Worm (Caenorhabditis elegans) whole organism, L4 larva: ENCODE measurements around the gene C28A5.6.
"Not testable (repeated sequence)": the region's sequence is repeated elsewhere in the genome, so short reads cannot be mapped to it uniquely, and the experiment has no call there.

Experiments
- D1046.2 ChIP-seq: fragments of 200-800 bp; sonication (Bioruptor generic); IDR thresholded peaks from 2 replicates; pipeline ENCODE4 v1.3.6; 2022; ENCODE audit warnings: missing genetic modification characterization, missing compliant biosample characterization
- F26F4.8 ChIP-seq: fragments of 200-800 bp; sonication (Bioruptor generic); conservative IDR thresholded peaks from 2 replicates; pipeline ENCODE4 v1.3.6; 2022; ENCODE audit warnings: missing genetic modification characterization, missing compliant biosample characterization
- F44E2.7 ChIP-seq: fragments of 200-800 bp; sonication (Bioruptor generic); IDR thresholded peaks from 2 replicates; pipeline ENCODE4 v2.1.2; 2022; ENCODE audit warnings: missing genetic modification characterization, missing compliant biosample characterization
- F49E8.2 ChIP-seq: sonication (generic microtip); optimal IDR thresholded peaks from 2 replicates; lab custom pipeline; 2016; ENCODE audit warnings: missing compliant biosample characterization, mild to moderate bottlenecking, missing genetic modification characterization, borderline replicate concordance
- T26A8.4 ChIP-seq: fragments of 200-800 bp; sonication (Bioruptor generic); IDR thresholded peaks from 2 replicates; pipeline ENCODE4 v1.3.6; 2022; ENCODE audit warnings: missing genetic modification characterization, missing compliant biosample characterization
- Y105C5A.15 ChIP-seq: fragments of 200-800 bp; sonication (Bioruptor generic); IDR thresholded peaks from 2 replicates; pipeline ENCODE4 v1.3.6; 2022; ENCODE audit warnings: missing genetic modification characterization, missing compliant biosample characterization
- Y48G9A.11 ChIP-seq: fragments of 200-800 bp; sonication (Bioruptor generic); IDR thresholded peaks from 2 replicates; pipeline ENCODE4 v1.3.6; 2022; ENCODE audit warnings: missing genetic modification reagents, missing genetic modification characterization, missing compliant biosample characterization
- Y75B8A.6 ChIP-seq: fragments of 200-800 bp; sonication (Bioruptor generic); IDR thresholded peaks from 2 replicates; pipeline ENCODE4 v1.3.6; 2022; ENCODE audit warnings: missing genetic modification reagents, missing genetic modification characterization, missing compliant biosample characterization
- ZK337.2 ChIP-seq: fragments of 200-800 bp; sonication (Bioruptor generic); IDR thresholded peaks from 2 replicates; pipeline ENCODE4 v1.3.6; 2022; ENCODE audit warnings: missing genetic modification reagents, missing genetic modification characterization, missing compliant biosample characterization
- arid-1 ChIP-seq: fragments of 200-800 bp; sonication (Bioruptor generic); conservative IDR thresholded peaks from 2 replicates; pipeline ENCODE4 v1.3.6; 2022; ENCODE audit warnings: missing genetic modification reagents, missing genetic modification characterization, missing compliant biosample characterization
- ceh-44 ChIP-seq: fragments of 200-800 bp; sonication (Bioruptor generic); IDR thresholded peaks from 2 replicates; pipeline ENCODE4 v1.3.6; 2022; ENCODE audit warnings: missing genetic modification reagents, missing genetic modification characterization, missing compliant biosample characterization
- ces-1 ChIP-seq: fragments of 150-350 bp; sonication (generic microtip); optimal IDR thresholded peaks from 4 replicates; lab custom pipeline; 2014; ENCODE audit warnings: missing biosample characterization, missing genetic modification reagents, missing genetic modification characterization
- ctbp-1 ChIP-seq: fragments of 200-800 bp; sonication (Bioruptor generic); IDR thresholded peaks from 2 replicates; pipeline ENCODE4 v1.3.6; 2022; ENCODE audit warnings: missing genetic modification reagents, missing genetic modification characterization, missing compliant biosample characterization
- daf-19 ChIP-seq: fragments of 200-800 bp; sonication (Bioruptor generic); conservative IDR thresholded peaks from 2 replicates; pipeline ENCODE4 v1.3.6; 2022; ENCODE audit warnings: missing genetic modification characterization, missing compliant biosample characterization
- dmd-6 ChIP-seq: fragments of 200-800 bp; sonication (Bioruptor generic); IDR thresholded peaks from 2 replicates; pipeline ENCODE4 v1.3.6; 2022; ENCODE audit warnings: missing genetic modification reagents, missing genetic modification characterization, missing compliant biosample characterization
- dmd-8 ChIP-seq: fragments of 200-800 bp; sonication (Bioruptor generic); IDR thresholded peaks from 2 replicates; pipeline ENCODE4 v1.3.6; 2022; ENCODE audit warnings: missing genetic modification characterization, missing compliant biosample characterization
- dmd-9 ChIP-seq: fragments of 200-800 bp; sonication (Bioruptor generic); IDR thresholded peaks from 2 replicates; pipeline ENCODE4 v1.3.6; 2022; ENCODE audit warnings: missing genetic modification reagents, missing genetic modification characterization, missing compliant biosample characterization
- dpl-1 ChIP-seq: fragments of 150-350 bp; optimal IDR thresholded peaks from 2 replicates; lab custom pipeline; 2014; ENCODE audit warnings: missing biosample characterization, missing genetic modification reagents, missing genetic modification characterization
- duxl-1 ChIP-seq: sonication (generic microtip); optimal IDR thresholded peaks from 2 replicates; lab custom pipeline; 2016; ENCODE audit warnings: mild to moderate bottlenecking, missing genetic modification characterization, moderate library complexity, missing compliant biosample characterization; ENCODE audit not compliant: poor library complexity
- egl-43 ChIP-seq: fragments of 200-800 bp; sonication (Bioruptor generic); IDR thresholded peaks from 2 replicates; pipeline ENCODE4 v1.3.6; 2022; ENCODE audit warnings: missing genetic modification reagents, missing genetic modification characterization, missing compliant biosample characterization
- hmg-1.1 ChIP-seq: fragments of 200-800 bp; sonication (Bioruptor generic); IDR thresholded peaks from 2 replicates; pipeline ENCODE4 v1.3.6; 2022; ENCODE audit warnings: missing genetic modification reagents, missing genetic modification characterization, missing compliant biosample characterization
- lim-7 ChIP-seq: fragments of 200-800 bp; sonication (Bioruptor generic); IDR thresholded peaks from 2 replicates; pipeline ENCODE4 v1.3.6; 2022; ENCODE audit warnings: missing genetic modification characterization, missing compliant biosample characterization
- lin-1 ChIP-seq: fragments of 200-800 bp; sonication (Bioruptor generic); IDR thresholded peaks from 2 replicates; pipeline ENCODE4 v1.3.6; 2022; ENCODE audit warnings: missing genetic modification reagents, missing genetic modification characterization, missing compliant biosample characterization
- lin-29 ChIP-seq: fragments of 200-800 bp; sonication (Bioruptor generic); IDR thresholded peaks from 2 replicates; pipeline ENCODE4 v1.3.6; 2022; ENCODE audit warnings: missing genetic modification reagents, missing genetic modification characterization, missing compliant biosample characterization
- lin-38 ChIP-seq: fragments of 200-800 bp; sonication (Bioruptor generic); IDR thresholded peaks from 2 replicates; pipeline ENCODE4 v1.3.6; 2022; ENCODE audit warnings: missing genetic modification reagents, missing genetic modification characterization, missing compliant biosample characterization
- madf-5 ChIP-seq, 2 experiments: fragments of 200-800 bp; sonication (Bioruptor generic); IDR thresholded peaks; 2 replicates each; pipeline ENCODE4 v1.3.6; 2022; ENCODE audit warnings: missing compliant biosample characterization in 2 of 2, missing genetic modification characterization in 2 of 2
- madf-9 ChIP-seq: fragments of 200-800 bp; sonication (Bioruptor generic); conservative IDR thresholded peaks from 2 replicates; pipeline ENCODE4 v1.3.6; 2022; ENCODE audit warnings: missing genetic modification reagents, missing genetic modification characterization, missing compliant biosample characterization
- mdt-29 ChIP-seq: fragments of 200-800 bp; sonication (Bioruptor generic); IDR thresholded peaks from 2 replicates; pipeline ENCODE4 v1.3.6; 2022; ENCODE audit warnings: missing genetic modification reagents, missing genetic modification characterization, missing compliant biosample characterization
- mes-2 ChIP-seq: sonication (generic microtip); optimal IDR thresholded peaks from 2 replicates; lab custom pipeline; 2016; ENCODE audit warnings: missing genotype, mild to moderate bottlenecking, missing genetic modification characterization, missing compliant biosample characterization; ENCODE audit not compliant: poor library complexity, severe bottlenecking
- mxl-2 ChIP-seq: fragments of 200-800 bp; sonication (Bioruptor generic); conservative IDR thresholded peaks from 2 replicates; pipeline ENCODE4 v1.3.6; 2022; ENCODE audit warnings: missing genetic modification reagents, missing genetic modification characterization, missing compliant biosample characterization
- nhr-111 ChIP-seq: fragments of 200-800 bp; sonication (Bioruptor generic); optimal IDR thresholded peaks from 2 replicates; lab custom pipeline; 2018; ENCODE audit warnings: mild to moderate bottlenecking, missing genetic modification characterization, missing compliant biosample characterization
- nhr-25 ChIP-seq: sonication (generic microtip); optimal IDR thresholded peaks from 2 replicates; lab custom pipeline; 2017; ENCODE audit warnings: missing genetic modification characterization, mild to moderate bottlenecking, missing compliant biosample characterization, antibody characterized with exemption, moderate library complexity, borderline replicate concordance; ENCODE audit not compliant: insufficient read depth
- nhr-41 ChIP-seq: fragments of 200-800 bp; sonication (Bioruptor generic); IDR thresholded peaks from 2 replicates; pipeline ENCODE4 v1.3.6; 2022; ENCODE audit warnings: missing genetic modification reagents, missing genetic modification characterization, missing compliant biosample characterization
- nhr-42 ChIP-seq: fragments of 200-800 bp; sonication (Bioruptor generic); IDR thresholded peaks from 2 replicates; pipeline ENCODE4 v1.3.6; 2022; ENCODE audit warnings: missing genetic modification characterization, missing compliant biosample characterization
- pha-4 ChIP-seq, 2 experiments: fragments of 150-350 bp in 1 of 2; fragments of 200-800 bp in 1 of 2; sonication (Bioruptor generic) in 1 of 2; IDR thresholded peaks in 1 of 2; optimal IDR thresholded peaks in 1 of 2; 2 replicates each; pipeline versions ENCODE4 v1.3.6 to Lab custom; 2014 to 2022; ENCODE audit warnings: missing genetic modification characterization in 2 of 2, missing genetic modification reagents in 2 of 2, missing biosample characterization in 1 of 2, missing compliant biosample characterization in 1 of 2
- php-3 ChIP-seq: fragments of 200-800 bp; sonication (Bioruptor generic); IDR thresholded peaks from 2 replicates; pipeline ENCODE4 v1.3.6; 2022; ENCODE audit warnings: missing genetic modification reagents, missing genetic modification characterization, missing compliant biosample characterization
- saeg-2 ChIP-seq: fragments of 200-800 bp; sonication (Bioruptor generic); IDR thresholded peaks from 2 replicates; pipeline ENCODE4 v1.3.6; 2022; ENCODE audit warnings: missing genetic modification reagents, missing genetic modification characterization, missing compliant biosample characterization
- snpc-1.2 ChIP-seq: fragments of 200-800 bp; sonication (Bioruptor generic); IDR thresholded peaks from 2 replicates; pipeline ENCODE4 v1.3.6; 2022; ENCODE audit warnings: missing genetic modification reagents, missing genetic modification characterization, missing compliant biosample characterization
- snpc-4 ChIP-seq: fragments of 150-350 bp; optimal IDR thresholded peaks from 2 replicates; lab custom pipeline; 2014; ENCODE audit warnings: missing biosample characterization, missing genetic modification characterization
- spr-1 ChIP-seq: sonication (generic microtip); optimal IDR thresholded peaks from 2 replicates; lab custom pipeline; 2016; ENCODE audit warnings: mild to moderate bottlenecking, missing genetic modification characterization, missing compliant biosample characterization
- tra-1 ChIP-seq: fragments of 200-800 bp; sonication (Bioruptor generic); IDR thresholded peaks from 2 replicates; pipeline ENCODE4 v1.3.6; 2022; ENCODE audit warnings: missing genetic modification reagents, missing genetic modification characterization, missing compliant biosample characterization
- unc-130 ChIP-seq: sonication (generic microtip); optimal IDR thresholded peaks from 2 replicates; lab custom pipeline; 2016; ENCODE audit warnings: missing genetic modification reagents, missing genetic modification characterization, missing compliant biosample characterization
- unc-39 ChIP-seq: sonication (generic microtip); optimal IDR thresholded peaks from 2 replicates; lab custom pipeline; 2017; ENCODE audit warnings: missing biosample characterization, missing genetic modification characterization
- vab-7 ChIP-seq: fragments of 200-800 bp; sonication (Bioruptor generic); IDR thresholded peaks from 2 replicates; pipeline ENCODE4 v1.3.6; 2022; ENCODE audit warnings: missing genetic modification reagents, missing genetic modification characterization, missing compliant biosample characterization
- zfp-3 ChIP-seq: fragments of 200-800 bp; sonication (Bioruptor generic); conservative IDR thresholded peaks from 2 replicates; pipeline ENCODE4 v1.3.6; 2022; ENCODE audit warnings: missing genetic modification reagents, missing genetic modification characterization, missing compliant biosample characterization

The C28A5.6 gene

ce11 chrIII:4428797-4429196 is 505 bp downstream of the C28A5.6 start (continued):
- TF ChIP-seq ces-1 (GFP tag; lab: Kevin White, UChicago) (no peak), nhr-111 (GFP tag; lab: Kevin White, UChicago) (no peak), arid-1 (peak; percentile 80), unc-130 (peak; percentile 34), nhr-25 (tag; lab: Kevin White, UChicago) (no peak), ZK337.2 (GFP tag; lab: Robert Waterston, UW) (no peak), unc-39 (tag; lab: Kevin White, UChicago) (no peak)

ce11 chrIII:4426711-4427218 is 2.5 kb downstream of the C28A5.6 start:
- TF ChIP-seq spr-1 (peak; percentile 43), tra-1 (GFP tag; lab: Robert Waterston, UW) (peak; percentile 91), nhr-41 (0 out of 2 replicates have a peak, but pooled peaks have one; percentile 28), F49E8.2 (tag; lab: Kevin White, UChicago) (peak; percentile 0), mes-2 (tag; lab: Kevin White, UChicago) (peak; percentile 48), lin-38 (GFP tag; lab: Robert Waterston, UW) (peak; percentile 83), lim-7 (peak; percentile 88), Y48G9A.11 (GFP tag; lab: Robert Waterston, UW) (peak; percentile 80), zfp-3 (GFP tag; lab: Robert Waterston, UW) (peak; percentile 76), hmg-1.1 (GFP tag; lab: Robert Waterston, UW) (peak; percentile 87), arid-1 (peak; percentile 92), ceh-44 (GFP tag; lab: Robert Waterston, UW) (0 out of 2 replicates have a peak, but pooled peaks have one; percentile 40), ZK337.2 (GFP tag; lab: Robert Waterston, UW) (0 out of 2 replicates have a peak, but pooled peaks have one; percentile 6), F26F4.8 (GFP tag; lab: Robert Waterston, UW) (peak; percentile 81), egl-43 (GFP tag; lab: Robert Waterston, UW) (peak; percentile 93), T26A8.4 (GFP tag; lab: Robert Waterston, UW) (peak; percentile 83), D1046.2 (GFP tag; lab: Robert Waterston, UW) (peak; percentile 91), madf-9 (GFP tag; lab: Robert Waterston, UW) (peak; percentile 85), lin-29 (GFP tag; lab: Robert Waterston, UW) (peak; percentile 46; the same call in 1 of the 2 replicates), nhr-42 (GFP tag; lab: Robert Waterston, UW) (peak; percentile 49; the same call in 1 of the 2 replicates), pha-4 (GFP tag; IDR thresholded peaks at IDR 0.05; lab: Robert Waterston, UW) (peak; percentile 90), snpc-1.2 (peak; percentile 86), dpl-1 (GFP tag; lab: Kevin White, UChicago) (peak; percentile 14), ctbp-1 (GFP tag; lab: Robert Waterston, UW) (peak; percentile 79), dmd-6 (GFP tag; lab: Robert Waterston, UW) (peak; percentile 75), dmd-8 (GFP tag; lab: Robert Waterston, UW) (peak; percentile 72), lin-1 (peak; percentile 73; the same call in 1 of the 2 replicates), duxl-1 (peak; percentile 29), vab-7 (peak; percentile 89), snpc-4 (tag; lab: Kevin White, UChicago) (peak; percentile 82), F44E2.7 (GFP tag; lab: Robert Waterston, UW) (0 out of 2 replicates have a peak, but pooled peaks have one; percentile 83), mdt-29 (0 out of 2 replicates have a peak, but pooled peaks have one; percentile 31), dmd-9 (GFP tag; lab: Robert Waterston, UW) (peak; percentile 69; the same call in 1 of the 2 replicates), Y75B8A.6 (GFP tag; lab: Robert Waterston, UW) (peak; percentile 74; the same call in 1 of the 2 replicates), php-3 (GFP tag; lab: Robert Waterston, UW) (peak; percentile 79), saeg-2 (peak; percentile 69; the same call in 1 of the 2 replicates), mxl-2 (GFP tag; lab: Robert Waterston, UW) (0 out of 2 replicates have a peak, but pooled peaks have one; percentile 42), madf-5 (GFP tag; IDR thresholded peaks at IDR 0.05; lab: Robert Waterston, UW) (peak; percentile 60 to 80; a peak in 2 of 4 replicates), Y105C5A.15 (GFP tag; lab: Robert Waterston, UW) (peak; percentile 57; the same call in 1 of the 2 replicates), daf-19 (peak; percentile 87)
- TF ChIP-seq pha-4 (tag; optimal IDR thresholded peaks at IDR 0.05; lab: Kevin White, UChicago): not testable (repeated sequence)
